Worm (Caenorhabditis elegans) whole organism, young adult: Measurements from ENCODE around the gene C04E6.8.

Source experiments
- B0019.2 ChIP-seq: fragments of 200-800 bp; sonication (Bioruptor generic); conservative IDR thresholded peaks from 2 replicates; pipeline ENCODE4 v1.3.6; 2022; ENCODE audit warnings: missing genetic modification reagents, missing genetic modification characterization, missing compliant biosample characterization
- F23B12.7 ChIP-seq: sonication (generic microtip); optimal IDR thresholded peaks from 2 replicates; lab custom pipeline; 2017; ENCODE audit warnings: missing genetic modification characterization, mild to moderate bottlenecking, missing compliant biosample characterization, antibody characterized with exemption, moderate library complexity; ENCODE audit not compliant: insufficient read depth
- ama-1 ChIP-seq, 3 experiments: fragments of 150-350 bp in 1 of 3; sonication (generic microtip) in 2 of 3; optimal IDR thresholded peaks; 2 replicates each; lab custom pipeline; 2014 to 2018; ENCODE audit warnings: missing biosample characterization in 2 of 3, missing genetic modification characterization in 2 of 3, missing genetic modification reagents in 2 of 3
- atf-7 ChIP-seq: sonication (generic microtip); optimal IDR thresholded peaks from 2 replicates; lab custom pipeline; 2017; ENCODE audit warnings: mild to moderate bottlenecking, missing genetic modification characterization, missing compliant biosample characterization
- bed-1 ChIP-seq: fragments of 200-800 bp; sonication (Bioruptor generic); IDR thresholded peaks from 2 replicates; pipeline ENCODE4 v1.3.6; 2022; ENCODE audit warnings: missing genetic modification reagents, missing genetic modification characterization, missing compliant biosample characterization
- cebp-1 ChIP-seq, 2 experiments: fragments of 200-800 bp in 1 of 2; sonication (Bioruptor generic) in 1 of 2; sonication (generic microtip) in 1 of 2; IDR thresholded peaks in 1 of 2; optimal IDR thresholded peaks in 1 of 2; 2 replicates each; pipeline versions ENCODE4 v1.3.6 to Lab custom; 2017 to 2022; ENCODE audit warnings: missing compliant biosample characterization in 2 of 2, missing genetic modification characterization in 2 of 2, mild to moderate bottlenecking in 1 of 2, missing genetic modification reagents in 1 of 2, moderate library complexity in 1 of 2
- egrh-3 ChIP-seq: fragments of 200-800 bp; sonication (Bioruptor generic); IDR thresholded peaks from 2 replicates; pipeline ENCODE4 v1.3.6; 2022; ENCODE audit warnings: missing genetic modification reagents, missing genetic modification characterization, missing compliant biosample characterization
- ets-4 ChIP-seq: fragments of 200-800 bp; sonication (Bioruptor generic); optimal IDR thresholded peaks from 2 replicates; lab custom pipeline; 2018; ENCODE audit warnings: mild to moderate bottlenecking, missing genetic modification characterization, missing compliant biosample characterization
- him-1 ChIP-seq: sonication (generic microtip); optimal IDR thresholded peaks from 2 replicates; lab custom pipeline; 2016; ENCODE audit warnings: missing genotype, missing genetic modification reagents, missing genetic modification characterization, missing compliant biosample characterization
- let-607 ChIP-seq, 2 experiments: fragments of 200-800 bp in 1 of 2; sonication (Bioruptor generic) in 1 of 2; sonication (generic microtip) in 1 of 2; optimal IDR thresholded peaks; 2 replicates each; lab custom pipeline; 2016 to 2018; ENCODE audit warnings: mild to moderate bottlenecking in 2 of 2, missing compliant biosample characterization in 2 of 2, missing genetic modification characterization in 2 of 2, moderate library complexity in 2 of 2, missing genotype in 1 of 2
- nhr-27 ChIP-seq: fragments of 200-800 bp; sonication (Bioruptor generic); optimal IDR thresholded peaks from 2 replicates; lab custom pipeline; 2018; ENCODE audit warnings: mild to moderate bottlenecking, missing genetic modification characterization, moderate library complexity, missing compliant biosample characterization
- pha-4 ChIP-seq: fragments of 150-350 bp; sonication (generic microtip); optimal IDR thresholded peaks from 2 replicates; lab custom pipeline; 2014; ENCODE audit warnings: missing biosample characterization, missing genetic modification reagents, missing genetic modification characterization

ce11 chrV:5906252-5906651 lies 22.6 kb upstream of the C04E6.8 start, which contains the start of gene srd-15:
- TF ChIP-seq cebp-1 (GFP tag; IDR thresholded peaks at IDR 0.05; lab: Robert Waterston, UW) (no peak), cebp-1 (tag; optimal IDR thresholded peaks at IDR 0.05; lab: Kevin White, UChicago) (no peak), B0019.2 (no peak), let-607 (tag; optimal IDR thresholded peaks at IDR 0.05; lab: Kevin White, UChicago) (no peak), pha-4 (tag; lab: Kevin White, UChicago) (no peak), F23B12.7 (tag; lab: Kevin White, UChicago) (no peak), egrh-3 (GFP tag; lab: Robert Waterston, UW) (no peak), him-1 (tag; lab: Kevin White, UChicago) (no peak), ama-1 (optimal IDR thresholded peaks at IDR 0.05; lab: Kevin White, UChicago) (no peak), ama-1 (GFP tag; optimal IDR thresholded peaks at IDR 0.05; lab: Kevin White, UChicago) (no peak), nhr-27 (tag; lab: Kevin White, UChicago) (no peak), atf-7 (tag; lab: Kevin White, UChicago) (no peak), ets-4 (no peak), bed-1 (GFP tag; lab: Robert Waterston, UW) (no peak)
